Fruit fly (Drosophila melanogaster) Kc167 (cell line): ENCODE data around the gene Vajk1.

Source experiments
- h ChIP-seq: fragments of >200 bp; optimal IDR thresholded peaks from 3 replicates; lab custom pipeline; 2018; ENCODE audit warnings: missing external identifiers
- insv ChIP-seq: fragments of >200 bp; optimal IDR thresholded peaks from 3 replicates; lab custom pipeline; 2018; ENCODE audit warnings: missing external identifiers
- ttk ChIP-seq: sonication (Bioruptor generic); optimal IDR thresholded peaks from 2 replicates; lab custom pipeline; 2017; ENCODE audit warnings: missing external identifiers

DNA sequence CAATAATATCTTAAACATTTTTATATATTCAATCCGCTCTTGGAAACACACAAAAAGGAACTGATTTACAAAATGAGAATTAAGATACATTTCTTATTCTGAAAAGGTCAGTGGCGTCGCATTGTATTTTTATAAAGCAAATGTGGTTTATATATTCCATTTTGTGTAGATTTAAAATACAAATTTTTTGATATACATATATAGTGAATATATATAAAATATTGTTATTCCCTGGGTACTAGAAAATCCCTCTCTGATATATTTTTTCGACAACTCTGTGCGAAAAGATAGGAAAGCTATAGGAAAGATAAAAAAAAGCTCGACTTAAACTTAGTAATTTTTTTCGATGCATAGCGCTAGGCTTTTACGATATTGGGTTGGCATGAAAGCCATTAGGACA is 8.0 kb upstream of the Vajk1 start, which contains the start of gene CG42711:
- TF ChIP-seq h (lab: Kevin White, UChicago) (no peak), insv (no peak), ttk (lab: Kevin White, UChicago) (no peak)
